Worm (Caenorhabditis elegans): ENCODE measurements around the gene C46E10.1.

C46E10.1 gene

ce11 chrII:3699591-3699990, 24.4 kb upstream of the C46E10.1 start, which contains the start of gene srx-104:
TSS of gene srx-104 (minus strand) at chrII:3699691.
- TF ChIP-seq nhr-76 (tag; optimal IDR thresholded peaks at IDR 0.05) (no peak), hmg-1.1 (GFP tag; IDR thresholded peaks at IDR 0.05) (no peak), aly-2 (tag; optimal IDR thresholded peaks at IDR 0.05) (no peak), T26A8.4 (GFP tag; IDR thresholded peaks at IDR 0.05) (no peak), arid-1 (GFP tag; conservative IDR thresholded peaks at IDR 0.05) (no peak), duxl-1 (tag; optimal IDR thresholded peaks at IDR 0.05; ENCODE audit: poor library complexity) (no peak), daf-19 (GFP tag; conservative IDR thresholded peaks at IDR 0.05) (no peak), zip-11 (GFP tag; IDR thresholded peaks at IDR 0.05) (no peak), pha-4 (GFP tag; IDR thresholded peaks at IDR 0.05) (no peak), pha-4 (tag; optimal IDR thresholded peaks at IDR 0.05) (no peak)

- no peak for TF ChIP-seq pha-4 (GFP tag; IDR thresholded peaks at IDR 0.05)
- TF ChIP-seq pha-4 (tag; optimal IDR thresholded peaks at IDR 0.05): no peak
- no peak for TF ChIP-seq spr-1 (tag; optimal IDR thresholded peaks at IDR 0.05)
- TF ChIP-seq mxl-2 (GFP tag; conservative IDR thresholded peaks at IDR 0.05): no peak
- TF ChIP-seq F26F4.8 (GFP tag; conservative IDR thresholded peaks at IDR 0.05): no peak
- TF ChIP-seq php-3 (GFP tag; IDR thresholded peaks at IDR 0.05): no peak
- no peak for TF ChIP-seq mdl-1 (tag; optimal IDR thresholded peaks at IDR 0.05)
- TF ChIP-seq R02D3.7 (tag; optimal IDR thresholded peaks at IDR 0.05): no peak
These were observed 22.7 kb upstream of the C46E10.1 start, which contains the start of gene srx-105 for ce11 chrII:3701305-3701704. TSS of gene srx-105 (minus strand) at chrII:3701405.

- TF ChIP-seq aha-1 (tag) (no peak), ces-1 (GFP tag; optimal IDR thresholded peaks at IDR 0.05) (no peak), madf-5 (GFP tag; IDR thresholded peaks at IDR 0.05) (no peak), ctbp-1 (GFP tag; IDR thresholded peaks at IDR 0.05) (no peak), Y105C5A.15 (GFP tag; IDR thresholded peaks at IDR 0.05) (no peak)
These were observed 18.7 kb upstream of the C46E10.1 start, which contains the start of gene srx-108 for ce11 chrII:3705320-3705719. TSS of gene srx-108 (plus strand) at chrII:3705620.

ce11 chrII:3709255-3709654, 14.8 kb upstream of the C46E10.1 start, which contains the start of gene srx-110:
TSS of gene srx-110 (plus strand) at chrII:3709555.
- TF ChIP-seq pqm-1 (tag; optimal IDR thresholded peaks at IDR 0.05) (no peak), unc-62 (GFP tag; optimal IDR thresholded peaks at IDR 0.05 in 1 of 2) (peak in 1 of 2 experiments; percentile 17), unc-62 (tag; optimal IDR thresholded peaks at IDR 0.05) (no peak)

ce11 chrII:3711047-3711446, 13.0 kb upstream of the C46E10.1 start, which contains the start of gene fbxc-53:
TSS of gene fbxc-53 (plus strand) at chrII:3711291.
- TF ChIP-seq lin-13 (GFP tag; optimal IDR thresholded peaks at IDR 0.05): no peak
- no peak for TF ChIP-seq skn-1 (tag; optimal IDR thresholded peaks at IDR 0.05)
- no peak for TF ChIP-seq nhr-77 (tag; optimal IDR thresholded peaks at IDR 0.05)
- no peak for TF ChIP-seq ztf-11 (tag; optimal IDR thresholded peaks at IDR 0.05)
- TF ChIP-seq lin-15B (tag; optimal IDR thresholded peaks at IDR 0.05): no peak
- TF ChIP-seq ctbp-1 (GFP tag; IDR thresholded peaks at IDR 0.05): no peak
- TF ChIP-seq tag-97 (GFP tag; IDR thresholded peaks at IDR 0.05): no peak
- TF ChIP-seq mdt-29 (GFP tag; IDR thresholded peaks at IDR 0.05): no peak
- no peak for TF ChIP-seq R02D3.7 (tag; optimal IDR thresholded peaks at IDR 0.05)
- no peak for TF ChIP-seq nhr-25 (tag; optimal IDR thresholded peaks at IDR 0.05; ENCODE audit: borderline replicate concordance, insufficient read depth)
- no peak for TF ChIP-seq cey-2 (tag; optimal IDR thresholded peaks at IDR 0.05; ENCODE audit: borderline replicate concordance, insufficient read depth)
- TF ChIP-seq ceh-44 (GFP tag; IDR thresholded peaks at IDR 0.05): no peak
- TF ChIP-seq pqm-1 (tag; optimal IDR thresholded peaks at IDR 0.05): no peak
- TF ChIP-seq mxl-3 (GFP tag; optimal IDR thresholded peaks at IDR 0.05): no peak

Data from whole organism, L4 larva.